Fruit fly (Drosophila melanogaster) whole organism, prepupa: Measurements from ENCODE around the gene CG12112.

ENCODE experiments used
- OdsH ChIP-seq: fragments of 200-800 bp; sonication (Bioruptor generic); optimal IDR thresholded peaks from 3 replicates; lab custom pipeline; 2016; ENCODE audit warnings: missing biosample characterization, missing genetic modification characterization
- acj6 ChIP-seq: fragments of 200-800 bp; sonication (Bioruptor generic); optimal IDR thresholded peaks from 3 replicates; lab custom pipeline; 2016; ENCODE audit warnings: missing biosample characterization, missing genetic modification characterization
- spab ChIP-seq: fragments of 200-800 bp; sonication (Bioruptor generic); optimal IDR thresholded peaks from 2 replicates; lab custom pipeline; 2017; ENCODE audit warnings: missing biosample characterization, mild to moderate bottlenecking, missing genetic modification characterization, missing genetic modification reagents
- vri ChIP-seq: fragments of 200-800 bp; sonication (Bioruptor generic); optimal IDR thresholded peaks from 3 replicates; lab custom pipeline; 2016; ENCODE audit warnings: missing biosample characterization, mild to moderate bottlenecking, missing genetic modification characterization

dm6 chrX:8522504-8522903 lies 37.5 kb downstream of the CG12112 start:
- TF ChIP-seq spab (GFP tag; lab: Kevin White, UChicago) (no peak), acj6 (no peak), vri (GFP tag; lab: Kevin White, UChicago) (peak; percentile 12), OdsH (GFP tag; lab: Kevin White, UChicago) (no peak)
